Fruit fly (Drosophila melanogaster): ENCODE results near the gene Arl2.

DNA sequence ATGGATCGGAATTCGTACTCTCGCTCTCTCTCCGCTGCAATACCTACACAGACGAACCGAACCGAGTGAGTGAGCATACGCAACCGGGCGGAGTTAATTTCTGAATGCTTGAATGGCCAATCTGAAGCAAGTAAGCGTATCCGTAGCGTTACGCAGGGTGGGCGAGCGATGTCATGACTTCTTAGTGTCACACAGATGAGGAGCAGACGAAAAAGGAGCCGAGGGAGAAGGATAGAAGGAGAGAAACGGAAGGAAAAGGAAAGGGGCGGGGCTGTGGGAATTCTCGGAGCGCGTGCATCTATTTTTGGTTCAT lies 6.5 kb upstream of the Arl2 start:
- TF ChIP-seq CG8159 (tag; optimal IDR thresholded peaks at IDR 0.05) = no peak
- TF ChIP-seq Pif1B (GFP tag; optimal IDR thresholded peaks at IDR 0.05) = no peak
- no peak for TF ChIP-seq CG13204 (GFP tag; optimal IDR thresholded peaks at IDR 0.05)
- no peak for TF ChIP-seq CG8301 (tag; optimal IDR thresholded peaks at IDR 0.05)
- TF ChIP-seq D1 (tag; optimal IDR thresholded peaks at IDR 0.05) = no peak
- TF ChIP-seq CG4496 (GFP tag; IDR thresholded peaks at IDR 0.05) = no peak
- no peak for TF ChIP-seq EcR (GFP tag; optimal IDR thresholded peaks at IDR 0.05)
- no peak for TF ChIP-seq CG12605 (GFP tag; IDR thresholded peaks at IDR 0.05)
- no peak for TF ChIP-seq CG10348 (GFP tag; IDR thresholded peaks at IDR 0.05)
- no peak for TF ChIP-seq Snoo (tag; optimal IDR thresholded peaks at IDR 0.05)
- TF ChIP-seq Pif1A (GFP tag; optimal IDR thresholded peaks at IDR 0.05) = no peak
- TF ChIP-seq CG17806 (tag; optimal IDR thresholded peaks at IDR 0.05) = no peak
- TF ChIP-seq CG34367 (tag; optimal IDR thresholded peaks at IDR 0.05) = no peak

All from whole organism, pupa.